Worm (Caenorhabditis elegans) whole organism, early embryonic: ENCODE results near the gene fbxa-105.

ENCODE experiments used
- B0310.2 ChIP-seq: sonication (generic microtip); optimal IDR thresholded peaks from 2 replicates; lab custom pipeline; 2016; ENCODE audit warnings: mild to moderate bottlenecking, missing genetic modification characterization, missing compliant biosample characterization
- F13C5.2 ChIP-seq: sonication (generic microtip); optimal IDR thresholded peaks from 2 replicates; lab custom pipeline; 2017; ENCODE audit warnings: mild to moderate bottlenecking, missing genetic modification characterization, inconsistent platforms, missing compliant biosample characterization
- aly-1 ChIP-seq: sonication (generic microtip); optimal IDR thresholded peaks from 2 replicates; lab custom pipeline; 2016; ENCODE audit warnings: missing genetic modification characterization, missing compliant biosample characterization
- ama-1 ChIP-seq: fragments of 150-350 bp; optimal IDR thresholded peaks from 2 replicates; lab custom pipeline; 2014
- ceh-13 ChIP-seq: fragments of 200-800 bp; sonication (Bioruptor generic); optimal IDR thresholded peaks from 2 replicates; lab custom pipeline; 2018; ENCODE audit warnings: mild to moderate bottlenecking, missing genetic modification characterization, missing compliant biosample characterization
- ceh-36 ChIP-seq: sonication (generic microtip); optimal IDR thresholded peaks from 2 replicates; lab custom pipeline; 2016; ENCODE audit warnings: missing genetic modification characterization, inconsistent platforms, missing compliant biosample characterization
- ets-7 ChIP-seq: sonication (generic microtip); optimal IDR thresholded peaks from 2 replicates; lab custom pipeline; 2016; ENCODE audit warnings: missing genotype, missing genetic modification characterization, missing compliant biosample characterization
- flt-1 ChIP-seq: fragments of 200-800 bp; sonication (Bioruptor generic); IDR thresholded peaks from 2 replicates; pipeline ENCODE4 v1.3.6; 2022; ENCODE audit warnings: missing genetic modification characterization, missing compliant biosample characterization
- hmbx-1 ChIP-seq: sonication (generic microtip); optimal IDR thresholded peaks from 2 replicates; lab custom pipeline; 2016; ENCODE audit warnings: mild to moderate bottlenecking, missing genetic modification characterization, missing compliant biosample characterization
- hmg-4 ChIP-seq: fragments of 200-800 bp; sonication (Bioruptor generic); optimal IDR thresholded peaks from 2 replicates; lab custom pipeline; 2018; ENCODE audit warnings: mild to moderate bottlenecking, missing genetic modification characterization, missing compliant biosample characterization
- hnd-1 ChIP-seq: sonication (generic microtip); optimal IDR thresholded peaks from 2 replicates; lab custom pipeline; 2016; ENCODE audit warnings: missing genetic modification characterization, missing compliant biosample characterization
- pes-1 ChIP-seq: fragments of 200-800 bp; sonication (Bioruptor generic); IDR thresholded peaks from 2 replicates; pipeline ENCODE4 v1.3.6; 2022; ENCODE audit warnings: missing genetic modification reagents, missing genetic modification characterization, missing compliant biosample characterization
- scrt-1 ChIP-seq: fragments of 200-800 bp; sonication (Bioruptor generic); IDR thresholded peaks from 2 replicates; pipeline ENCODE4 v1.3.6; 2022; ENCODE audit warnings: missing genetic modification characterization, missing compliant biosample characterization
- sea-1 ChIP-seq: fragments of 200-800 bp; sonication (Bioruptor generic); conservative IDR thresholded peaks from 2 replicates; pipeline ENCODE4 v1.3.6; 2022; ENCODE audit warnings: missing genetic modification characterization, missing compliant biosample characterization
- tbx-11 ChIP-seq: fragments of 200-800 bp; sonication (Bioruptor generic); IDR thresholded peaks from 2 replicates; pipeline ENCODE4 v1.3.6; 2022; ENCODE audit warnings: missing genetic modification characterization, missing compliant biosample characterization
- tbx-37 ChIP-seq: fragments of 200-800 bp; sonication (Bioruptor generic); conservative IDR thresholded peaks from 2 replicates; pipeline ENCODE4 v1.3.6; 2022; ENCODE audit warnings: missing genetic modification reagents, missing genetic modification characterization, missing compliant biosample characterization
- tra-4 ChIP-seq: sonication (generic microtip); optimal IDR thresholded peaks from 2 replicates; lab custom pipeline; 2017; ENCODE audit warnings: missing genetic modification characterization, missing compliant biosample characterization

fbxa-105 gene

ce11 chrV:7432441-7433146 lies 40.8 kb upstream of the fbxa-105 start:
- TF ChIP-seq F13C5.2 (tag; lab: Kevin White, UChicago), result no peak
- TF ChIP-seq pes-1 (GFP tag; lab: Robert Waterston, UW), result no peak
- no peak for TF ChIP-seq flt-1 (GFP tag; lab: Robert Waterston, UW)
- no peak for TF ChIP-seq hmg-4 (GFP tag; lab: Kevin White, UChicago)
- TF ChIP-seq ets-7 (tag; lab: Kevin White, UChicago), result no peak
- TF ChIP-seq tbx-11 (GFP tag; lab: Robert Waterston, UW), result no peak
- TF ChIP-seq aly-1, result no peak
- no peak for TF ChIP-seq tra-4 (tag; lab: Kevin White, UChicago)
- no peak for TF ChIP-seq hnd-1 (tag; lab: Kevin White, UChicago)
- TF ChIP-seq B0310.2 (tag; lab: Kevin White, UChicago), result no peak
- TF ChIP-seq scrt-1, result no peak
- TF ChIP-seq ama-1 (lab: Kevin White, UChicago), result no peak
- TF ChIP-seq ceh-13 (GFP tag; lab: Kevin White, UChicago), result no peak
- no peak for TF ChIP-seq ceh-36 (tag; lab: Kevin White, UChicago)
- TF ChIP-seq hmbx-1 (tag; lab: Kevin White, UChicago), result no peak
- TF ChIP-seq sea-1 (GFP tag; lab: Robert Waterston, UW), result no peak
- no peak for TF ChIP-seq tbx-37 (GFP tag; lab: Robert Waterston, UW)

- TF ChIP-seq hmg-4 (GFP tag; lab: Kevin White, UChicago) (no peak), tbx-11 (GFP tag; lab: Robert Waterston, UW) (no peak), B0310.2 (tag; lab: Kevin White, UChicago) (no peak), tra-4 (tag; lab: Kevin White, UChicago) (no peak), ceh-13 (GFP tag; lab: Kevin White, UChicago) (no peak), sea-1 (GFP tag; lab: Robert Waterston, UW) (no peak), ceh-36 (tag; lab: Kevin White, UChicago) (no peak), ama-1 (lab: Kevin White, UChicago) (no peak)
Observed at ce11 chrV:7431016-7431415, 39.2 kb upstream of the fbxa-105 start, which contains the start of gene srw-71. srw-71 (minus strand) TSS chrV:7431116.

- no peak for TF ChIP-seq aly-1
- TF ChIP-seq hmg-4 (GFP tag; lab: Kevin White, UChicago), result no peak
- TF ChIP-seq B0310.2 (tag; lab: Kevin White, UChicago), result no peak
- no peak for TF ChIP-seq flt-1 (GFP tag; lab: Robert Waterston, UW)
- no peak for TF ChIP-seq F13C5.2 (tag; lab: Kevin White, UChicago)
- no peak for TF ChIP-seq pes-1 (GFP tag; lab: Robert Waterston, UW)
- TF ChIP-seq ceh-13 (GFP tag; lab: Kevin White, UChicago), result no peak
- TF ChIP-seq tra-4 (tag; lab: Kevin White, UChicago), result no peak
- no peak for TF ChIP-seq ama-1 (lab: Kevin White, UChicago)
- no peak for TF ChIP-seq scrt-1
- TF ChIP-seq ets-7 (tag; lab: Kevin White, UChicago), result no peak
- TF ChIP-seq tbx-11 (GFP tag; lab: Robert Waterston, UW), result no peak
- no peak for TF ChIP-seq hnd-1 (tag; lab: Kevin White, UChicago)
- no peak for TF ChIP-seq hmbx-1 (tag; lab: Kevin White, UChicago)
- no peak for TF ChIP-seq tbx-37 (GFP tag; lab: Robert Waterston, UW)
Observed at ce11 chrV:7428880-7429279, 37.1 kb upstream of the fbxa-105 start, which contains the start of gene srw-69. srw-69 (minus strand) TSS chrV:7428980.

- TF ChIP-seq tra-4 (tag; lab: Kevin White, UChicago) (no peak), hnd-1 (tag; lab: Kevin White, UChicago) (no peak), ets-7 (tag; lab: Kevin White, UChicago) (no peak), tbx-11 (GFP tag; lab: Robert Waterston, UW) (no peak), B0310.2 (tag; lab: Kevin White, UChicago) (no peak), ceh-13 (GFP tag; lab: Kevin White, UChicago) (no peak), aly-1 (no peak), flt-1 (GFP tag; lab: Robert Waterston, UW) (no peak), sea-1 (GFP tag; lab: Robert Waterston, UW) (no peak), pes-1 (GFP tag; lab: Robert Waterston, UW) (no peak), hmg-4 (GFP tag; lab: Kevin White, UChicago) (no peak), ama-1 (lab: Kevin White, UChicago) (no peak), scrt-1 (no peak), hmbx-1 (tag; lab: Kevin White, UChicago) (no peak), ceh-36 (tag; lab: Kevin White, UChicago) (no peak), tbx-37 (GFP tag; lab: Robert Waterston, UW) (no peak)
Observed at ce11 chrV:7426594-7426993, 34.8 kb upstream of the fbxa-105 start, which contains the start of gene srw-68. srw-68 (minus strand) TSS chrV:7426694.

ce11 chrV:7424336-7424735 lies 32.5 kb upstream of the fbxa-105 start, which contains the start of gene F18E3.10:
F18E3.10 (minus strand) TSS chrV:7424436.
- TF ChIP-seq sea-1 (GFP tag; lab: Robert Waterston, UW) (no peak), pes-1 (GFP tag; lab: Robert Waterston, UW) (no peak), ceh-13 (GFP tag; lab: Kevin White, UChicago) (no peak), aly-1 (no peak), ets-7 (tag; lab: Kevin White, UChicago) (no peak), tbx-11 (GFP tag; lab: Robert Waterston, UW) (no peak), F13C5.2 (tag; lab: Kevin White, UChicago) (no peak), ceh-36 (tag; lab: Kevin White, UChicago) (no peak), flt-1 (GFP tag; lab: Robert Waterston, UW) (no peak), hmg-4 (GFP tag; lab: Kevin White, UChicago) (no peak), scrt-1 (no peak), tra-4 (tag; lab: Kevin White, UChicago) (no peak)

- no peak for TF ChIP-seq scrt-1
- TF ChIP-seq tbx-37 (GFP tag; lab: Robert Waterston, UW), result no peak
- TF ChIP-seq flt-1 (GFP tag; lab: Robert Waterston, UW), result no peak
- TF ChIP-seq hmg-4 (GFP tag; lab: Kevin White, UChicago), result no peak
- no peak for TF ChIP-seq B0310.2 (tag; lab: Kevin White, UChicago)
- no peak for TF ChIP-seq aly-1
- TF ChIP-seq ama-1 (lab: Kevin White, UChicago), result no peak
Observed at ce11 chrV:7420162-7420561, 28.3 kb upstream of the fbxa-105 start, which contains the start of gene srxa-4. srxa-4 (plus strand) TSS chrV:7420462.
